Worm (Caenorhabditis elegans) whole organism, early embryonic: ENCODE measurements around the gene nhr-107.

Experiments
- B0310.2 ChIP-seq: sonication (generic microtip); optimal IDR thresholded peaks from 2 replicates; lab custom pipeline; 2016; ENCODE audit warnings: mild to moderate bottlenecking, missing genetic modification characterization, missing compliant biosample characterization
- F13C5.2 ChIP-seq: sonication (generic microtip); optimal IDR thresholded peaks from 2 replicates; lab custom pipeline; 2017; ENCODE audit warnings: mild to moderate bottlenecking, missing genetic modification characterization, inconsistent platforms, missing compliant biosample characterization
- aly-1 ChIP-seq: sonication (generic microtip); optimal IDR thresholded peaks from 2 replicates; lab custom pipeline; 2016; ENCODE audit warnings: missing genetic modification characterization, missing compliant biosample characterization
- ama-1 ChIP-seq: fragments of 150-350 bp; optimal IDR thresholded peaks from 2 replicates; lab custom pipeline; 2014
- ceh-13 ChIP-seq: fragments of 200-800 bp; sonication (Bioruptor generic); optimal IDR thresholded peaks from 2 replicates; lab custom pipeline; 2018; ENCODE audit warnings: mild to moderate bottlenecking, missing genetic modification characterization, missing compliant biosample characterization
- ceh-36 ChIP-seq: sonication (generic microtip); optimal IDR thresholded peaks from 2 replicates; lab custom pipeline; 2016; ENCODE audit warnings: missing genetic modification characterization, inconsistent platforms, missing compliant biosample characterization
- ets-7 ChIP-seq: sonication (generic microtip); optimal IDR thresholded peaks from 2 replicates; lab custom pipeline; 2016; ENCODE audit warnings: missing genotype, missing genetic modification characterization, missing compliant biosample characterization
- flt-1 ChIP-seq: fragments of 200-800 bp; sonication (Bioruptor generic); IDR thresholded peaks from 2 replicates; pipeline ENCODE4 v1.3.6; 2022; ENCODE audit warnings: missing genetic modification characterization, missing compliant biosample characterization
- hmbx-1 ChIP-seq: sonication (generic microtip); optimal IDR thresholded peaks from 2 replicates; lab custom pipeline; 2016; ENCODE audit warnings: mild to moderate bottlenecking, missing genetic modification characterization, missing compliant biosample characterization
- hmg-4 ChIP-seq: fragments of 200-800 bp; sonication (Bioruptor generic); optimal IDR thresholded peaks from 2 replicates; lab custom pipeline; 2018; ENCODE audit warnings: mild to moderate bottlenecking, missing genetic modification characterization, missing compliant biosample characterization
- hnd-1 ChIP-seq: sonication (generic microtip); optimal IDR thresholded peaks from 2 replicates; lab custom pipeline; 2016; ENCODE audit warnings: missing genetic modification characterization, missing compliant biosample characterization
- pes-1 ChIP-seq: fragments of 200-800 bp; sonication (Bioruptor generic); IDR thresholded peaks from 2 replicates; pipeline ENCODE4 v1.3.6; 2022; ENCODE audit warnings: missing genetic modification reagents, missing genetic modification characterization, missing compliant biosample characterization
- scrt-1 ChIP-seq: fragments of 200-800 bp; sonication (Bioruptor generic); IDR thresholded peaks from 2 replicates; pipeline ENCODE4 v1.3.6; 2022; ENCODE audit warnings: missing genetic modification characterization, missing compliant biosample characterization
- sea-1 ChIP-seq: fragments of 200-800 bp; sonication (Bioruptor generic); conservative IDR thresholded peaks from 2 replicates; pipeline ENCODE4 v1.3.6; 2022; ENCODE audit warnings: missing genetic modification characterization, missing compliant biosample characterization
- tbx-11 ChIP-seq: fragments of 200-800 bp; sonication (Bioruptor generic); IDR thresholded peaks from 2 replicates; pipeline ENCODE4 v1.3.6; 2022; ENCODE audit warnings: missing genetic modification characterization, missing compliant biosample characterization
- tbx-37 ChIP-seq: fragments of 200-800 bp; sonication (Bioruptor generic); conservative IDR thresholded peaks from 2 replicates; pipeline ENCODE4 v1.3.6; 2022; ENCODE audit warnings: missing genetic modification reagents, missing genetic modification characterization, missing compliant biosample characterization
- tra-4 ChIP-seq: sonication (generic microtip); optimal IDR thresholded peaks from 2 replicates; lab custom pipeline; 2017; ENCODE audit warnings: missing genetic modification characterization, missing compliant biosample characterization

nhr-107 gene

DNA sequence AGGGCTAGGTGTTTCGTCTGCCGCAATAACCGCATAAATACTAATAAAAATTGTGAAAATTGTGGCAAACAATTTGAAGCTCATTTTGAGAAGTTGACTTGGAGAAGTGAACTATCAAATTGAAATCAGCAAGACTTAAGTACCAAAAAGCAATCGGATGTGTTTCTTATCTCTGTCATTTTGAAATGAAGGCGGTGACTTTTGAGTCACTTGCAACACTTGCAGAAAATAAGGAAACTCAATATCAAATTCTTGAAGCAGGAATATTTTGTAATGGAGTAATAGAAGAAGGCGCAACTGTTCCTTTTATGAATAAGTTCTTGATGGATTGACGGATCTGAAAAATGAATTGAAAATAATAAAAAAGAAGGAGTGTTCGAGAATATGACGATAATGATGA is 45.6 kb downstream of the nhr-107 start, which contains the start of gene T07H8.11:
Gene T07H8.11, minus strand, starts transcription at position 101 of the 400 bp plus-strand sequence.
- TF ChIP-seq scrt-1 (GFP tag; lab: Robert Waterston, UW) (no peak), aly-1 (tag; lab: Kevin White, UChicago) (no peak), sea-1 (GFP tag; lab: Robert Waterston, UW) (no peak), ama-1 (lab: Kevin White, UChicago) (no peak), tbx-11 (GFP tag; lab: Robert Waterston, UW) (no peak), ceh-13 (no peak), pes-1 (GFP tag; lab: Robert Waterston, UW) (no peak), tbx-37 (GFP tag; lab: Robert Waterston, UW) (no peak), hnd-1 (no peak), tra-4 (tag; lab: Kevin White, UChicago) (no peak), hmg-4 (GFP tag; lab: Kevin White, UChicago) (no peak), ets-7 (tag; lab: Kevin White, UChicago) (no peak), hmbx-1 (no peak), F13C5.2 (tag; lab: Kevin White, UChicago) (no peak), ceh-36 (tag; lab: Kevin White, UChicago) (no peak), flt-1 (GFP tag; lab: Robert Waterston, UW) (no peak)

DNA sequence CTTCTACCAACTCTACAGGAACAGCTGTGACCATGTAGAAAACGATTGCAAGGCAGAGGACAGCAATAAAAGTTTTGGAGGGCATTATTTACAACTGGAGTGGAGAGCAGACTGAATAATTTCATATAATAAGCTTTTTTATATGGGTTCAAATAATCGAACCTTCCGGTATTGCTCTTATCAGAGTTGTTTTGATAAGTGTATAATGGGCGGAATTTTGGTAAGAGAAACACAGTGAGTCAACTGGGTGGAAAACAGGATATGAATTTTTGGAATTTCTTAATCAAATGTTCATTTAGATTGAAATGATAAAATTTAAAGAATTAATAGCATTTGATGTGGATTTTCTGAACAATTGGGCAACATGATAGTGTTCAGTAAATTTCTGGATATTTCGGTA is 47.1 kb downstream of the nhr-107 start, which contains the start of gene Y57E12B.11:
Gene Y57E12B.11, minus strand, starts transcription at position 101 of the 400 bp plus-strand sequence.
- TF ChIP-seq F13C5.2 (tag; lab: Kevin White, UChicago) (no peak), flt-1 (GFP tag; lab: Robert Waterston, UW) (no peak), ceh-36 (tag; lab: Kevin White, UChicago) (no peak), tbx-37 (GFP tag; lab: Robert Waterston, UW) (no peak), tbx-11 (GFP tag; lab: Robert Waterston, UW) (no peak), B0310.2 (no peak), aly-1 (tag; lab: Kevin White, UChicago) (no peak), hmbx-1 (no peak), hmg-4 (GFP tag; lab: Kevin White, UChicago) (no peak), tra-4 (tag; lab: Kevin White, UChicago) (no peak), scrt-1 (GFP tag; lab: Robert Waterston, UW) (no peak), ama-1 (lab: Kevin White, UChicago) (no peak), ceh-13 (no peak), hnd-1 (no peak), sea-1 (GFP tag; lab: Robert Waterston, UW) (no peak), ets-7 (tag; lab: Kevin White, UChicago) (no peak)

DNA sequence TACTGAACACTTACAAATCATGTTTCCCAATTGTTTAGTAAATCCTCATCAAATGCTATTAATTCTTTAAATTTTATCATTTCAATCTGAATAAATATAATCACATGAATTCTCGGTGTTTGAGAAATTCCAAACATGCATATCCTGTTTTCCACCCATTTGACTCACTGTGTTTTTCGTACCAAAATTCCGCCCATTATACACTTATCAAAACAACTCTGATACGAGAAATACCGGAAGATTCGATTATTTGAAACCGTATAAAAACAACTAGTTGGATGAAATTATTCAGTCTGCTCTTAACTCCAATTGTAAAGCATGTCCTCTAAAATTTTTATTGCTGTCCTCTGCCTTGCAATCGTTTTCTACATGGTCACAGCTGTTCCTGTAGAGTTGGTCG is 48.7 kb downstream of the nhr-107 start, which contains the start of gene Y57E12B.1:
Gene Y57E12B.1, plus strand, starts transcription at position 301 of the 400 bp plus-strand sequence.
- TF ChIP-seq tbx-37 (GFP tag; lab: Robert Waterston, UW) (no peak), B0310.2 (no peak), sea-1 (GFP tag; lab: Robert Waterston, UW) (no peak), pes-1 (GFP tag; lab: Robert Waterston, UW) (no peak), hnd-1 (no peak), hmbx-1 (no peak), aly-1 (tag; lab: Kevin White, UChicago) (no peak), tbx-11 (GFP tag; lab: Robert Waterston, UW) (no peak), flt-1 (GFP tag; lab: Robert Waterston, UW) (no peak), ets-7 (tag; lab: Kevin White, UChicago) (no peak), tra-4 (tag; lab: Kevin White, UChicago) (no peak), ama-1 (lab: Kevin White, UChicago) (no peak), ceh-13 (no peak), scrt-1 (GFP tag; lab: Robert Waterston, UW) (no peak), ceh-36 (tag; lab: Kevin White, UChicago) (no peak), F13C5.2 (tag; lab: Kevin White, UChicago) (no peak), hmg-4 (GFP tag; lab: Kevin White, UChicago) (no peak)

DNA sequence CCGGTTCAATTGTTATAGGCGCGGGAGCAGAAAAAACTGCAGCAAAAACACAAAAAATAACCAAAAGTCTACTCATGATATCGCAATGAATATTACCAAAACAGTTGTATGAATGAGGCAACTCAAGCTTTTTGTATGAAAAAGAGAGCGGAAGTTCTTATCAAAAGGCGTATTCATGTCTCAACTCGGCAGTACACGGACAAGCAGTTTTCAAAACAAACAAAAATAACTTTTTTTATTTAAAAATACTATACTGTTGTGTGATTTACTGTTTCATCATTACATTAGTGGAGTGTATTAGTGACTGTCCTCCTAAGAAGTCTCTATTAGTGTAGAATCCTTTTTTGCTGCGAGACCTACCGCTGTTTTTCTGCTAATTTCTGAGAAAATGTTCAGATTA is 49.4 kb downstream of the nhr-107 start, which contains the start of gene Y57E12B.4:
Gene Y57E12B.4, minus strand, starts transcription at position 101 of the 400 bp plus-strand sequence.
- TF ChIP-seq flt-1 (GFP tag; lab: Robert Waterston, UW) = no peak
- TF ChIP-seq ceh-36 (tag; lab: Kevin White, UChicago) = no peak
